Fruit fly (Drosophila melanogaster): ENCODE measurements around the gene fz2.

- no peak for TF ChIP-seq EcR (GFP tag; optimal IDR thresholded peaks at IDR 0.05)
- TF ChIP-seq psq (optimal IDR thresholded peaks at IDR 0.05): no peak
- no peak for TF ChIP-seq usp (GFP tag; optimal IDR thresholded peaks at IDR 0.05)
- no peak for TF ChIP-seq CG8478 (optimal IDR thresholded peaks at IDR 0.05)
- TF ChIP-seq pan (optimal IDR thresholded peaks at IDR 0.05): no peak
- no peak for TF ChIP-seq Dll (optimal IDR thresholded peaks at IDR 0.05)
Measured at dm6 chr3L:19132586-19132985, 102.6 kb downstream of the fz2 start.
